Fruit fly (Drosophila melanogaster): ENCODE results near the gene Nlp.
A peak's percentile ranks its signal among the peaks of the same experiment; 100 is the strongest.

The Nlp gene

dm6 chr3R:30040879-30041278, 36.3 kb downstream of the Nlp start:
- TF ChIP-seq Clk (GFP tag; optimal IDR thresholded peaks at IDR 0.05) (no peak), CG5204 (GFP tag; optimal IDR thresholded peaks at IDR 0.05) (no peak), cic (GFP tag; optimal IDR thresholded peaks at IDR 0.05) (no peak)

DNA sequence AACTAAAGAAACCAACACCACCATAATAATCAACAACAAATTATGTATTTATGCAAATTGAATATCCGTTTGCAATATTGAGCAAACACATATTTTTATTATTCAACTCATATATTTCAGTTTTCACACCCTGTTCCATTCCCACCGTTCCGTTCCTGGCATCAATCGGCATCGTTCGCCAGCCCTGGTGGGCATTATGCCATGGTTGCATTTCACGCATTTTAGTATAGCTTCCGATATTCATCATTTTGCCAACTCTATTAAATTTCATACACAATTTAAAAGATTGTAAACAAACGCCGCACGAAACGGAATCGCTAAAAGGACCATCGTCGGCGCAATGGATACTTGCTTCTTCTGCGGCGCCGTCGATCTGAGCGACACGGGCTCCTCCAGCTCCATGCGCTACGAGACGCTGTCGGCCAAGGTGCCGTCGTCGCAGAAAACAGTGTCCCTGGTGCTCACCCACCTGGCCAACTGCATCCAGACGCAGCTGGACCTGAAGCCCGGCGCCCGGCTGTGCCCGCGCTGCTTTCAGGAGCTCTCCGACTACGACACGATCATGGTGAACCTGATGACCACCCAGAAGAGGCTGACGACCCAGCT, 38.7 kb downstream of the Nlp start, which contains the start of gene Sry-delta:
Sry-delta (plus strand) TSS at position 203 of the 606 bp plus-strand sequence.
- TF ChIP-seq pad (GFP tag; optimal IDR thresholded peaks at IDR 0.05) (peak; percentile 64), CG12768 (GFP tag; optimal IDR thresholded peaks at IDR 0.05) (peak; percentile 65), Crg-1 (GFP tag; optimal IDR thresholded peaks at IDR 0.05) (peak; percentile 71), cic (GFP tag; optimal IDR thresholded peaks at IDR 0.05) (peak; percentile 45), kay (GFP tag; ENCODE audit: borderline replicate concordance) (no peak), cnc (optimal IDR thresholded peaks at IDR 0.05) (no peak), Hr96 (GFP tag; optimal IDR thresholded peaks at IDR 0.05) (peak; percentile 90), CG33017 (tag; optimal IDR thresholded peaks at IDR 0.05) (peak; percentile 61), CG7045 (GFP tag; optimal IDR thresholded peaks at IDR 0.05) (peak; percentile 73), CG5204 (GFP tag; optimal IDR thresholded peaks at IDR 0.05) (no peak), Mnt (GFP tag; optimal IDR thresholded peaks at IDR 0.05) (peak; percentile 85), CG1620 (GFP tag; optimal IDR thresholded peaks at IDR 0.05) (peak; percentile 90), CG11617 (GFP tag; optimal IDR thresholded peaks at IDR 0.05) (peak; percentile 73), toe (GFP tag; optimal IDR thresholded peaks at IDR 0.05) (peak; percentile 87), CG14711 (tag; optimal IDR thresholded peaks at IDR 0.05) (peak; percentile 60), bab1 (GFP tag; optimal IDR thresholded peaks at IDR 0.05) (peak; percentile 76), Clk (GFP tag; optimal IDR thresholded peaks at IDR 0.05) (peak; percentile 59), tj (GFP tag; optimal IDR thresholded peaks at IDR 0.05) (peak; percentile 85), ovo (GFP tag; optimal IDR thresholded peaks at IDR 0.05) (no peak), CG7101 (tag; optimal IDR thresholded peaks at IDR 0.05) (peak; percentile 74)

DNA sequence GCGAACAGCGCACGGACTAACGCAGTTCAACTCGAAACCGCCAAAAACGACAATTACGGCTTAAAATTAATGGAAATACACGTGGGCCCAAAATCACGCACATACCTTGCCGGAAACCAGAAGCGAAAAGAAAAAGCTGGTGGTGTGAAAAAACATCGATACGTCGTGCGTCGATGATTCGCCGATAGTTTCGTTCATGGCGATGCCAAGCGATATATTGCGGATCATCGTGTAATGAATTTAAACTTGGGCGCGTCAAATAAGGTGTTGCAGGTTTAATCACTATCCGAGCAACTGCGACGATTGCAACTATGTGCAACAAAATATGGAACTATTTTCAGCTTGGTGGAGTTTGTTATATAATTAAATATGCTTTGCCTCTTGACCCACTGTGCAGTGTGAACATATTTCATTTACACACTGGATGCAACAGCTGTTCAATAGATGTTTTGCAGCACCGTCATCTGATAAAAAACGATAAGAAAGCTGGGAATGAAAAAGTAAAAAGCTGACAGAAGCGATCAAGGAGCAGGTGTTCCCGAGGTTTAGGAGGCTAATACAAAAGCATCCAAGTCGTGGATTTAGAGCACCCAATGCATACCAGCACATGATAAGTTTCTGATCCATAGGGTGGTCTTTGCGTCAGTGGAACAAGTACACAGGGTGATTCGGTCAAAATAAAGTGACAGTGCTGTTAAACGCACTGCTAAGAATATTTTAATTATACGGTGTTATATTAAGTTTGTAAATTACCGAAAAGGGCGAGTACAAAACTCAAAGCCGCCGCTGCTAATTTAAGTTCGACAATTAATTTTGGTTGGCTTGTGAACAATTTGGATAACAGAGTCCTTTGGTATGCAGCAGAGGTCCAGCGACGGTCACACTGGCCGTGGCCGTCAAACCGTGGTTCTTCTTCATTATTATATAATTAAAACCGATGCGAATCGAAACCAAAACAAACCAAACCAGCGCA, 41.7 kb downstream of the Nlp start, which contains the start of the genes RpL32 and CG7943:
RpL32 (minus strand) TSS at position 133 of the 973 bp plus-strand sequence.
CG7943 (plus strand) TSS at position 442 of the 973 bp plus-strand sequence.
- no peak for TF ChIP-seq cnc (optimal IDR thresholded peaks at IDR 0.05)
- peak; percentile 85 for TF ChIP-seq CG14711 (tag; optimal IDR thresholded peaks at IDR 0.05)
- peak; percentile 97 for TF ChIP-seq Crg-1 (GFP tag; optimal IDR thresholded peaks at IDR 0.05)
- TF ChIP-seq toe (GFP tag; optimal IDR thresholded peaks at IDR 0.05): peak; percentile 98
- TF ChIP-seq kay (GFP tag; ENCODE audit: borderline replicate concordance): no peak
- TF ChIP-seq Clk (GFP tag; optimal IDR thresholded peaks at IDR 0.05): peak; percentile 91
- TF ChIP-seq CG7045 (GFP tag; optimal IDR thresholded peaks at IDR 0.05): peak; percentile 93
- TF ChIP-seq CG12768 (GFP tag; optimal IDR thresholded peaks at IDR 0.05): peak; percentile 94
- peak; percentile 86 for TF ChIP-seq pad (GFP tag; optimal IDR thresholded peaks at IDR 0.05)
- peak; percentile 97 for TF ChIP-seq CG11617 (GFP tag; optimal IDR thresholded peaks at IDR 0.05)
- TF ChIP-seq CG5204 (GFP tag; optimal IDR thresholded peaks at IDR 0.05): no peak
- peak; percentile 87 for TF ChIP-seq CG33017 (tag; optimal IDR thresholded peaks at IDR 0.05)
- peak; percentile 95 for TF ChIP-seq Mnt (GFP tag; optimal IDR thresholded peaks at IDR 0.05)
- peak; percentile 94 for TF ChIP-seq CG7101 (tag; optimal IDR thresholded peaks at IDR 0.05)
- peak; percentile 62 for TF ChIP-seq cic (GFP tag; optimal IDR thresholded peaks at IDR 0.05)
- TF ChIP-seq ovo (GFP tag; optimal IDR thresholded peaks at IDR 0.05): peak; percentile 96
- peak; percentile 97 for TF ChIP-seq bab1 (GFP tag; optimal IDR thresholded peaks at IDR 0.05)
- peak; percentile 96 for TF ChIP-seq CG1620 (GFP tag; optimal IDR thresholded peaks at IDR 0.05)
- TF ChIP-seq Hr96 (GFP tag; optimal IDR thresholded peaks at IDR 0.05): peak; percentile 99
- TF ChIP-seq tj (GFP tag; optimal IDR thresholded peaks at IDR 0.05): peak; percentile 85

- TF ChIP-seq Hr96 (GFP tag; optimal IDR thresholded peaks at IDR 0.05) (no peak), CG1620 (GFP tag; optimal IDR thresholded peaks at IDR 0.05) (no peak), toe (GFP tag; optimal IDR thresholded peaks at IDR 0.05) (no peak), CG7101 (tag; optimal IDR thresholded peaks at IDR 0.05) (no peak), cic (GFP tag; optimal IDR thresholded peaks at IDR 0.05) (no peak), CG33017 (tag; optimal IDR thresholded peaks at IDR 0.05) (no peak), ovo (GFP tag; optimal IDR thresholded peaks at IDR 0.05) (no peak), CG11617 (GFP tag; optimal IDR thresholded peaks at IDR 0.05) (no peak), CG12768 (GFP tag; optimal IDR thresholded peaks at IDR 0.05) (no peak), Clk (GFP tag; optimal IDR thresholded peaks at IDR 0.05) (no peak), pad (GFP tag; optimal IDR thresholded peaks at IDR 0.05) (no peak), bab1 (GFP tag; optimal IDR thresholded peaks at IDR 0.05) (no peak), CG5204 (GFP tag; optimal IDR thresholded peaks at IDR 0.05) (no peak), Crg-1 (GFP tag; optimal IDR thresholded peaks at IDR 0.05) (no peak), Mnt (GFP tag; optimal IDR thresholded peaks at IDR 0.05) (no peak), tj (GFP tag; optimal IDR thresholded peaks at IDR 0.05) (no peak), kay (GFP tag; ENCODE audit: borderline replicate concordance) (no peak), CG7045 (GFP tag; optimal IDR thresholded peaks at IDR 0.05) (no peak), CG14711 (tag; optimal IDR thresholded peaks at IDR 0.05) (no peak)
Measured at dm6 chr3R:30050448-30050847, 45.9 kb downstream of the Nlp start.

DNA sequence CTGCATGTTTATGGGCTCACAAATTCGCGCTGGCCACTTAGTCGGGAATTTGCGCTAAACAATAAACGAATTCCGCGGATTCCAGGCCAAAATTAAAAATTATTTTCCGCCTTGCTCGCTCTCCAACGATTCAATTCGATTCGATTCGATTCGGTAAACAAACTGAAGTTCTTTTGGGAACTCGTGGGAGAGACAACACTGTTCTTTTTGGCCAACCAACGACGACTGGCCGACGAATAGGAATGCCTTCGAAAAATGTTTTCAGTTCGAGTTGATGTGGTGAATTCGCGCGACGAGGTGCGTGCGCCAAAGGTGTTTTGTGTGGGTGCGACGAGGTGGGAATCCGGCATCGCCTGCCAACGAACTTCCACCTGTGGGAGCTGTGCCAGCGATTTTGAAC, 47.3 kb downstream of the Nlp start, which contains the start of gene CG15528:
CG15528 (minus strand) TSS at position 180 of the 400 bp plus-strand sequence.
- no peak for TF ChIP-seq Mnt (GFP tag; optimal IDR thresholded peaks at IDR 0.05)
- no peak for TF ChIP-seq Hr96 (GFP tag; optimal IDR thresholded peaks at IDR 0.05)
- TF ChIP-seq bab1 (GFP tag; optimal IDR thresholded peaks at IDR 0.05): no peak
- TF ChIP-seq pad (GFP tag; optimal IDR thresholded peaks at IDR 0.05): no peak
- no peak for TF ChIP-seq Crg-1 (GFP tag; optimal IDR thresholded peaks at IDR 0.05)
- no peak for TF ChIP-seq Clk (GFP tag; optimal IDR thresholded peaks at IDR 0.05)
- no peak for TF ChIP-seq CG11617 (GFP tag; optimal IDR thresholded peaks at IDR 0.05)
- no peak for TF ChIP-seq cnc (optimal IDR thresholded peaks at IDR 0.05)
- no peak for TF ChIP-seq CG14711 (tag; optimal IDR thresholded peaks at IDR 0.05)
- no peak for TF ChIP-seq tj (GFP tag; optimal IDR thresholded peaks at IDR 0.05)
- no peak for TF ChIP-seq kay (GFP tag; ENCODE audit: borderline replicate concordance)
- TF ChIP-seq CG12768 (GFP tag; optimal IDR thresholded peaks at IDR 0.05): no peak
- TF ChIP-seq CG5204 (GFP tag; optimal IDR thresholded peaks at IDR 0.05): no peak
- no peak for TF ChIP-seq toe (GFP tag; optimal IDR thresholded peaks at IDR 0.05)
- TF ChIP-seq CG7045 (GFP tag; optimal IDR thresholded peaks at IDR 0.05): no peak
- TF ChIP-seq ovo (GFP tag; optimal IDR thresholded peaks at IDR 0.05): no peak
- no peak for TF ChIP-seq cic (GFP tag; optimal IDR thresholded peaks at IDR 0.05)
- TF ChIP-seq CG33017 (tag; optimal IDR thresholded peaks at IDR 0.05): no peak
- no peak for TF ChIP-seq CG7101 (tag; optimal IDR thresholded peaks at IDR 0.05)
